Worm (Caenorhabditis elegans): ENCODE results near the gene C55C3.8.

Gene C55C3.8

ce11 chrIV:5655966-5656389 lies 34.9 kb upstream of the C55C3.8 start:
- TF ChIP-seq ceh-36 (tag; optimal IDR thresholded peaks at IDR 0.05): no peak
- no peak for TF ChIP-seq tbx-11 (GFP tag; IDR thresholded peaks at IDR 0.05)
- TF ChIP-seq F13C5.2 (tag; optimal IDR thresholded peaks at IDR 0.05): no peak
- no peak for TF ChIP-seq aly-1 (tag; optimal IDR thresholded peaks at IDR 0.05)
- TF ChIP-seq B0310.2 (tag; optimal IDR thresholded peaks at IDR 0.05): no peak
- TF ChIP-seq ama-1 (optimal IDR thresholded peaks at IDR 0.05): no peak
- TF ChIP-seq hnd-1 (tag; optimal IDR thresholded peaks at IDR 0.05): no peak
- no peak for TF ChIP-seq sea-1 (GFP tag; conservative IDR thresholded peaks at IDR 0.05)
- TF ChIP-seq tra-4 (tag; optimal IDR thresholded peaks at IDR 0.05): no peak
- no peak for TF ChIP-seq ceh-13 (GFP tag; optimal IDR thresholded peaks at IDR 0.05)
- TF ChIP-seq tbx-37 (GFP tag; conservative IDR thresholded peaks at IDR 0.05): no peak
- TF ChIP-seq hmg-4 (GFP tag; optimal IDR thresholded peaks at IDR 0.05): no peak
- TF ChIP-seq ets-7 (tag; optimal IDR thresholded peaks at IDR 0.05): no peak
- TF ChIP-seq pes-1 (GFP tag; IDR thresholded peaks at IDR 0.05): no peak
- no peak for TF ChIP-seq flt-1 (GFP tag; IDR thresholded peaks at IDR 0.05)

ce11 chrIV:5657126-5657666 lies 33.6 kb upstream of the C55C3.8 start:
- no peak for TF ChIP-seq pes-1 (GFP tag; IDR thresholded peaks at IDR 0.05)
- TF ChIP-seq ceh-36 (tag; optimal IDR thresholded peaks at IDR 0.05): no peak
- no peak for TF ChIP-seq flt-1 (GFP tag; IDR thresholded peaks at IDR 0.05)
- no peak for TF ChIP-seq scrt-1 (GFP tag; IDR thresholded peaks at IDR 0.05)
- no peak for TF ChIP-seq ets-7 (tag; optimal IDR thresholded peaks at IDR 0.05)
- TF ChIP-seq tbx-11 (GFP tag; IDR thresholded peaks at IDR 0.05): no peak
- no peak for TF ChIP-seq tbx-37 (GFP tag; conservative IDR thresholded peaks at IDR 0.05)
- no peak for TF ChIP-seq sea-1 (GFP tag; conservative IDR thresholded peaks at IDR 0.05)
- TF ChIP-seq B0310.2 (tag; optimal IDR thresholded peaks at IDR 0.05): no peak
- TF ChIP-seq ama-1 (optimal IDR thresholded peaks at IDR 0.05): no peak
- no peak for TF ChIP-seq ceh-13 (GFP tag; optimal IDR thresholded peaks at IDR 0.05)
- TF ChIP-seq hmbx-1 (tag; optimal IDR thresholded peaks at IDR 0.05): no peak
- no peak for TF ChIP-seq aly-1 (tag; optimal IDR thresholded peaks at IDR 0.05)
- TF ChIP-seq tra-4 (tag; optimal IDR thresholded peaks at IDR 0.05): no peak
- no peak for TF ChIP-seq F13C5.2 (tag; optimal IDR thresholded peaks at IDR 0.05)
- no peak for TF ChIP-seq hnd-1 (tag; optimal IDR thresholded peaks at IDR 0.05)
- TF ChIP-seq hmg-4 (GFP tag; optimal IDR thresholded peaks at IDR 0.05): no peak

ce11 chrIV:5658225-5658624 lies 32.6 kb upstream of the C55C3.8 start:
- TF ChIP-seq tbx-37 (GFP tag; conservative IDR thresholded peaks at IDR 0.05): no peak
- TF ChIP-seq B0310.2 (tag; optimal IDR thresholded peaks at IDR 0.05): no peak
- no peak for TF ChIP-seq ama-1 (optimal IDR thresholded peaks at IDR 0.05)
- no peak for TF ChIP-seq F13C5.2 (tag; optimal IDR thresholded peaks at IDR 0.05)
- TF ChIP-seq ceh-36 (tag; optimal IDR thresholded peaks at IDR 0.05): no peak
- no peak for TF ChIP-seq aly-1 (tag; optimal IDR thresholded peaks at IDR 0.05)
- TF ChIP-seq hmg-4 (GFP tag; optimal IDR thresholded peaks at IDR 0.05): no peak
- no peak for TF ChIP-seq tbx-11 (GFP tag; IDR thresholded peaks at IDR 0.05)

ce11 chrIV:5658897-5659296 lies 31.9 kb upstream of the C55C3.8 start:
- TF ChIP-seq F13C5.2 (tag; optimal IDR thresholded peaks at IDR 0.05) (no peak), flt-1 (GFP tag; IDR thresholded peaks at IDR 0.05) (no peak), ceh-36 (tag; optimal IDR thresholded peaks at IDR 0.05) (no peak), tbx-11 (GFP tag; IDR thresholded peaks at IDR 0.05) (no peak), tra-4 (tag; optimal IDR thresholded peaks at IDR 0.05) (no peak), tbx-37 (GFP tag; conservative IDR thresholded peaks at IDR 0.05) (no peak), pes-1 (GFP tag; IDR thresholded peaks at IDR 0.05) (no peak), hmg-4 (GFP tag; optimal IDR thresholded peaks at IDR 0.05) (no peak), scrt-1 (GFP tag; IDR thresholded peaks at IDR 0.05) (no peak), ets-7 (tag; optimal IDR thresholded peaks at IDR 0.05) (no peak)

- TF ChIP-seq ceh-13 (GFP tag; optimal IDR thresholded peaks at IDR 0.05) (no peak), B0310.2 (tag; optimal IDR thresholded peaks at IDR 0.05) (no peak), hmbx-1 (tag; optimal IDR thresholded peaks at IDR 0.05) (no peak), F13C5.2 (tag; optimal IDR thresholded peaks at IDR 0.05) (no peak), sea-1 (GFP tag; conservative IDR thresholded peaks at IDR 0.05) (no peak), pes-1 (GFP tag; IDR thresholded peaks at IDR 0.05) (no peak), tbx-37 (GFP tag; conservative IDR thresholded peaks at IDR 0.05) (no peak), hmg-4 (GFP tag; optimal IDR thresholded peaks at IDR 0.05) (no peak), hnd-1 (tag; optimal IDR thresholded peaks at IDR 0.05) (no peak), tra-4 (tag; optimal IDR thresholded peaks at IDR 0.05) (no peak), ama-1 (optimal IDR thresholded peaks at IDR 0.05) (no peak), aly-1 (tag; optimal IDR thresholded peaks at IDR 0.05) (no peak), ceh-36 (tag; optimal IDR thresholded peaks at IDR 0.05) (no peak), ets-7 (tag; optimal IDR thresholded peaks at IDR 0.05) (no peak), tbx-11 (GFP tag; IDR thresholded peaks at IDR 0.05) (no peak), flt-1 (GFP tag; IDR thresholded peaks at IDR 0.05) (no peak), scrt-1 (GFP tag; IDR thresholded peaks at IDR 0.05) (no peak)
Measured at ce11 chrIV:5659461-5659860, 31.4 kb upstream of the C55C3.8 start.

- no peak for TF ChIP-seq ama-1 (optimal IDR thresholded peaks at IDR 0.05)
- TF ChIP-seq tra-4 (tag; optimal IDR thresholded peaks at IDR 0.05): no peak
- TF ChIP-seq flt-1 (GFP tag; IDR thresholded peaks at IDR 0.05): no peak; the same call in 1 of the 2 replicates
- no peak for TF ChIP-seq sea-1 (GFP tag; conservative IDR thresholded peaks at IDR 0.05)
- no peak for TF ChIP-seq tbx-37 (GFP tag; conservative IDR thresholded peaks at IDR 0.05)
- TF ChIP-seq scrt-1 (GFP tag; IDR thresholded peaks at IDR 0.05): no peak
- no peak for TF ChIP-seq hnd-1 (tag; optimal IDR thresholded peaks at IDR 0.05)
- TF ChIP-seq hmbx-1 (tag; optimal IDR thresholded peaks at IDR 0.05): no peak
- TF ChIP-seq ceh-13 (GFP tag; optimal IDR thresholded peaks at IDR 0.05): no peak
- no peak for TF ChIP-seq hmg-4 (GFP tag; optimal IDR thresholded peaks at IDR 0.05)
- TF ChIP-seq F13C5.2 (tag; optimal IDR thresholded peaks at IDR 0.05): no peak
- no peak for TF ChIP-seq tbx-11 (GFP tag; IDR thresholded peaks at IDR 0.05)
- TF ChIP-seq ets-7 (tag; optimal IDR thresholded peaks at IDR 0.05): no peak
- TF ChIP-seq B0310.2 (tag; optimal IDR thresholded peaks at IDR 0.05): no peak
- TF ChIP-seq ceh-36 (tag; optimal IDR thresholded peaks at IDR 0.05): no peak
- no peak for TF ChIP-seq pes-1 (GFP tag; IDR thresholded peaks at IDR 0.05)
- no peak for TF ChIP-seq aly-1 (tag; optimal IDR thresholded peaks at IDR 0.05)
Measured at ce11 chrIV:5660239-5660638, 30.6 kb upstream of the C55C3.8 start, which contains the start of gene skn-1. Gene skn-1, minus strand, starts transcription at chrIV:5660384.

- no peak for TF ChIP-seq scrt-1 (GFP tag; IDR thresholded peaks at IDR 0.05)
- no peak for TF ChIP-seq B0310.2 (tag; optimal IDR thresholded peaks at IDR 0.05)
- TF ChIP-seq tbx-37 (GFP tag; conservative IDR thresholded peaks at IDR 0.05): no peak
- no peak for TF ChIP-seq F13C5.2 (tag; optimal IDR thresholded peaks at IDR 0.05)
- no peak for TF ChIP-seq hnd-1 (tag; optimal IDR thresholded peaks at IDR 0.05)
- TF ChIP-seq ceh-13 (GFP tag; optimal IDR thresholded peaks at IDR 0.05): no peak
- TF ChIP-seq sea-1 (GFP tag; conservative IDR thresholded peaks at IDR 0.05): no peak
- TF ChIP-seq flt-1 (GFP tag; IDR thresholded peaks at IDR 0.05): no peak
- TF ChIP-seq hmbx-1 (tag; optimal IDR thresholded peaks at IDR 0.05): no peak
- no peak for TF ChIP-seq tra-4 (tag; optimal IDR thresholded peaks at IDR 0.05)
- no peak for TF ChIP-seq aly-1 (tag; optimal IDR thresholded peaks at IDR 0.05)
- no peak for TF ChIP-seq ets-7 (tag; optimal IDR thresholded peaks at IDR 0.05)
- no peak for TF ChIP-seq tbx-11 (GFP tag; IDR thresholded peaks at IDR 0.05)
- TF ChIP-seq hmg-4 (GFP tag; optimal IDR thresholded peaks at IDR 0.05): no peak
- no peak for TF ChIP-seq ama-1 (optimal IDR thresholded peaks at IDR 0.05)
- no peak for TF ChIP-seq ceh-36 (tag; optimal IDR thresholded peaks at IDR 0.05)
- TF ChIP-seq pes-1 (GFP tag; IDR thresholded peaks at IDR 0.05): no peak
Measured at ce11 chrIV:5662073-5662472, 28.8 kb upstream of the C55C3.8 start.
